Fruit fly (Drosophila melanogaster): ENCODE measurements around the gene CG9624.

DNA sequence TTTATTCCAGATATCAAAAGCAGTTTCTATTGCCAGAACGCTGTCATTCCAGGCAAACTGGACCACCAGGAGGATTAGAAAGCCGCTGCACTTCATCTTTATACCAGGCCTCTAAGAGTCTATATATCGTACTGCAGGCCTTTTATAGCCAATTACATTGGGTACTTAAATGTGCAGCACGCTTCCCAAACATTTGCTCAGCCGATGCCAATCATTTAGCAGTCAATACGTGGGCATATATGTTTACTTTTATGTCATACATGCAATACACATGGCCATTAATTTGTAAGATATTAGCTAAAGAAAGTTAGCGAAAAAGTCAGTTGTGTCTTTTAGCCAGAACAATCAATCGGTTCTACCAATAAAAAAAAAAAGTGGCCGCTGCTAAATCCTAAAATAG is 7.5 kb downstream of the CG9624 start, which contains the start of gene CG33109:
- no peak for TF ChIP-seq crp (GFP tag; optimal IDR thresholded peaks at IDR 0.05)
- TF ChIP-seq CG12391 (tag; optimal IDR thresholded peaks at IDR 0.05): no peak
- TF ChIP-seq bsh (GFP tag; optimal IDR thresholded peaks at IDR 0.05): no peak
- no peak for TF ChIP-seq CG8924 (tag; optimal IDR thresholded peaks at IDR 0.05)
- TF ChIP-seq CG1603 (tag; optimal IDR thresholded peaks at IDR 0.05): no peak

Measured in whole organism, embryonic.